Worm (Caenorhabditis elegans) whole organism, mixed stage, embryonic: Measurements from ENCODE around the gene ZK84.2.

Experiments used
- M03D4.4 ChIP-seq: sonication (generic microtip); optimal IDR thresholded peaks from 2 replicates; lab custom pipeline; 2017; ENCODE audit warnings: mild to moderate bottlenecking, missing genetic modification characterization, missing compliant biosample characterization
- elt-1 ChIP-seq: sonication (generic microtip); optimal IDR thresholded peaks from 2 replicates; lab custom pipeline; 2017; ENCODE audit warnings: missing genetic modification characterization, mild to moderate bottlenecking, missing compliant biosample characterization, antibody characterized with exemption, moderate library complexity, borderline replicate concordance; ENCODE audit not compliant: insufficient read depth
- elt-3 ChIP-seq: fragments of 150-350 bp; optimal IDR thresholded peaks from 2 replicates; lab custom pipeline; 2014; ENCODE audit warnings: missing biosample characterization, missing genetic modification characterization
- mep-1 ChIP-seq: fragments of 150-350 bp; optimal IDR thresholded peaks from 2 replicates; lab custom pipeline; 2017; ENCODE audit warnings: missing biosample characterization, missing genetic modification reagents, missing genetic modification characterization, inconsistent platforms
- unc-39 ChIP-seq: fragments of 150-350 bp; optimal IDR thresholded peaks from 2 replicates; lab custom pipeline; 2014; ENCODE audit warnings: missing biosample characterization, missing genetic modification characterization
- unc-62 ChIP-seq: fragments of 150-350 bp; optimal IDR thresholded peaks from 2 replicates; lab custom pipeline; 2014; ENCODE audit warnings: missing biosample characterization, missing genetic modification reagents, missing genetic modification characterization

DNA sequence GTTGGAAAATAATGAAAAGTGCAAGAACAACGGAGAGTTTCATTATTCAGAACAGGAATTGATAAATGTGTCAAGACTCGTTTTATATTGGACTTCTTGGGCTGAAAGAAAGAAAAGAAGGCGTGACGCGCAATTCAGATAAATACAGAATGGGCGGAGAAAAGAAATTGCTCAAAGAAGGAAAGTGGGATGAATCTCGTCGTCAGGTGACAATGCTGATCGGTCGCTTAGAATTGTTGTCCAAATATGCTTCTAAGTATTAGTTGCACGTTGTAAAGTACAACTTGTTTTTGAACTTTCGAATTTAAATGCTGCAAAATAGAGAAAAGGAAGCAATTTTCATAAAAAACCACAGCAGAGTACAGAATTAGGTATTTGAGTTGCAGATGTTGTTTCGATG lies 23.5 kb upstream of the ZK84.2 start, which contains the start of gene ins-3:
- TF ChIP-seq M03D4.4 (tag; lab: Kevin White, UChicago) (no peak), elt-1 (no peak), elt-3 (tag; lab: Kevin White, UChicago) (no peak), unc-39 (no peak), unc-62 (no peak), mep-1 (tag; lab: Kevin White, UChicago) (no peak)
